Worm (Caenorhabditis elegans) whole organism, L4/young adult: ENCODE measurements around the gene puf-11.

Experiments
- W03F9.2 ChIP-seq: fragments of 150-350 bp; optimal IDR thresholded peaks from 2 replicates; lab custom pipeline; 2014; ENCODE audit warnings: missing biosample characterization, missing genetic modification characterization
- dao-5 ChIP-seq: sonication (generic microtip); optimal IDR thresholded peaks from 2 replicates; lab custom pipeline; 2016; ENCODE audit warnings: missing genotype, missing genetic modification characterization, moderate library complexity, missing compliant biosample characterization
- him-1 ChIP-seq: sonication (generic microtip); optimal IDR thresholded peaks from 2 replicates; lab custom pipeline; 2016; ENCODE audit warnings: missing genotype, missing genetic modification reagents, missing genetic modification characterization, missing compliant biosample characterization

DNA sequence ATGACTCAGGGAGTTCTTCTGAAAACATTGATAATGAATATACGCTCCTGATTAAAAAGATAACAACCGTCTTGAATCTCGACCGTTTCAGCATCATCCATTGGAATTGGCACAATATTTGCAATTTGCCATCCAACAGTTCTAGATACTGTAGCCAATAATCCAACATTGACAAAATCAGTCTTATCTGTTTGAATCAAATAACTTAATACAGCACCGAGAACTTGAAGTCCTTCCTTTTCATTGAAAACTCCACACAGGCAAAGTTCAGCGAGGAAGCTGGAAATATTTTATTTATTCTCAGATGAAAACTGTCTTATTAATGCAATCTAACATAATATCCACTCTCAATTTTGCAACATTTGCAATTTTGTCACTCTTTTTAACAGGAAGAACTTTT is 49.1 kb upstream of the puf-11 start:
- TF ChIP-seq him-1 (tag; lab: Kevin White, UChicago) (no peak), W03F9.2 (tag; lab: Kevin White, UChicago) (no peak), dao-5 (tag; lab: Kevin White, UChicago) (no peak)
